Fruit fly (Drosophila melanogaster): ENCODE measurements around the gene Hira.

Hira gene

dm6 chrX:7696711-7697654 is 24.9 kb upstream of the Hira start (continued):
- TF ChIP-seq CG16863 (GFP tag; optimal IDR thresholded peaks at IDR 0.05) (peak; percentile 74), ftz-f1 (GFP tag; optimal IDR thresholded peaks at IDR 0.05) (peak; percentile 10), ab (GFP tag; optimal IDR thresholded peaks at IDR 0.05) (peak; percentile 74), D19B (GFP tag; optimal IDR thresholded peaks at IDR 0.05) (peak; percentile 85), CG13296 (GFP tag; optimal IDR thresholded peaks at IDR 0.05) (peak; percentile 96), vfl (GFP tag; optimal IDR thresholded peaks at IDR 0.05) (peak; percentile 88), CG10654 (GFP tag; optimal IDR thresholded peaks at IDR 0.05) (peak; percentile 74), NfI (GFP tag; optimal IDR thresholded peaks at IDR 0.05) (peak; percentile 93), gsb (GFP tag; IDR thresholded peaks at IDR 0.05) (peak; percentile 88), Kr (GFP tag; optimal IDR thresholded peaks at IDR 0.05) (no peak), CG7745 (tag; optimal IDR thresholded peaks at IDR 0.05) (no peak), ttk (GFP tag; IDR thresholded peaks at IDR 0.05) (peak; percentile 82), sqz (GFP tag; optimal IDR thresholded peaks at IDR 0.05) (peak; percentile 72), ac (GFP tag; optimal IDR thresholded peaks at IDR 0.05) (no peak), HLHmδ (GFP tag; optimal IDR thresholded peaks at IDR 0.05) (peak; percentile 47), CG1647 (GFP tag; optimal IDR thresholded peaks at IDR 0.05) (peak; percentile 78), CG7928 (GFP tag; optimal IDR thresholded peaks at IDR 0.05) (peak; percentile 68), dmrt99B (tag; optimal IDR thresholded peaks at IDR 0.05) (peak; percentile 91), Chrac-16 (GFP tag; optimal IDR thresholded peaks at IDR 0.05) (peak; percentile 86), CG16815 (GFP tag; optimal IDR thresholded peaks at IDR 0.05) (peak; percentile 81), oc (tag; optimal IDR thresholded peaks at IDR 0.05) (peak; percentile 65), ara (GFP tag; IDR thresholded peaks at IDR 0.05) (peak; percentile 49), CG10366 (GFP tag; IDR thresholded peaks at IDR 0.05) (peak; percentile 87), inv (GFP tag; IDR thresholded peaks at IDR 0.05; ENCODE audit: partially characterized antibody) (no peak), CG6254 (GFP tag; optimal IDR thresholded peaks at IDR 0.05) (peak; percentile 29), pum (GFP tag; optimal IDR thresholded peaks at IDR 0.05) (peak; percentile 74), Nf-YB (GFP tag; optimal IDR thresholded peaks at IDR 0.05) (peak; percentile 69), Dref (GFP tag; IDR thresholded peaks at IDR 0.05) (no peak), trh (GFP tag; optimal IDR thresholded peaks at IDR 0.05) (no peak), vnd (GFP tag; IDR thresholded peaks at IDR 0.05; ENCODE audit: partially characterized antibody) (no peak), lab (GFP tag; optimal IDR thresholded peaks at IDR 0.05) (peak; percentile 98), ken (GFP tag; IDR thresholded peaks at IDR 0.05) (peak; percentile 83), CG4404 (GFP tag; IDR thresholded peaks at IDR 0.05) (peak; percentile 67), sna (GFP tag; IDR thresholded peaks at IDR 0.05; ENCODE audit: partially characterized antibody) (no peak), nerfin-1 (tag; optimal IDR thresholded peaks at IDR 0.05) (peak; percentile 67), fd64A (GFP tag; optimal IDR thresholded peaks at IDR 0.05) (peak; percentile 54), CoRest (tag; optimal IDR thresholded peaks at IDR 0.05) (peak; percentile 92), Taf1 (GFP tag; IDR thresholded peaks at IDR 0.05) (peak; percentile 94), Tbp (GFP tag; optimal IDR thresholded peaks at IDR 0.05) (no peak), NC2α (GFP tag; optimal IDR thresholded peaks at IDR 0.05) (peak; percentile 29), CG3407 (GFP tag; optimal IDR thresholded peaks at IDR 0.05) (peak; percentile 45), bcd (GFP tag; optimal IDR thresholded peaks at IDR 0.05) (peak; percentile 90), CG13424 (tag; optimal IDR thresholded peaks at IDR 0.05) (peak; percentile 94), wor (GFP tag; IDR thresholded peaks at IDR 0.05) (peak; percentile 49; the same call in 1 of the 2 replicates), pnt (GFP tag; optimal IDR thresholded peaks at IDR 0.05) (peak; percentile 68), ro (GFP tag; IDR thresholded peaks at IDR 0.05) (peak; percentile 39), Fer1 (GFP tag; optimal IDR thresholded peaks at IDR 0.05) (peak; percentile 97), kni (GFP tag; optimal IDR thresholded peaks at IDR 0.05) (peak; percentile 41)
